Worm (Caenorhabditis elegans): Measurements from ENCODE around the gene him-8.

DNA sequence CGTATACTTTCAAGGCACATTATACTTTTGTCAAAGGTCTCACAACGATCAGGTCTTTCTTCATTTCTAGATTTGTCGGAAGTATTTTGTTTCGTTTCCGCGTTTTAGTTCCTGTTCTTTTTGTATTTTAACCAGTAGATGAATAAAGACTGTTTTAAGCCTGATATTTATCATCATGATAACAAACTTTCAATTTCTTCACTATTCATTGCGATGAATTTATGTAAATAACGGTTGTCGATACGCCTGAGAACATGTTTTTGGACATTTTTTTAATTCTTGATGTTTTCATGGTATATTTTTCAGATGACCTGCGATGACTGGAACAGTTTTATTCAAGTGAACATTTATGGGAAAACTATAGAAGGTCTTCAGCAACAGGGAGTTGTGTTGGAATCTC lies 3.3 kb upstream of the him-8 start, which contains the start of gene zim-3:
- TF ChIP-seq W03F9.2 (tag; optimal IDR thresholded peaks at IDR 0.05): no peak
- no peak for TF ChIP-seq him-1 (tag; optimal IDR thresholded peaks at IDR 0.05)
- TF ChIP-seq dao-5 (tag; optimal IDR thresholded peaks at IDR 0.05): no peak

Measured in whole organism, L4/young adult.